Worm (Caenorhabditis elegans) whole organism, L3 larva: ENCODE measurements around the gene C49H3.4.
A peak's percentile ranks its signal among the peaks of the same experiment; 100 is the strongest.

Experiments used
- R02D3.7 ChIP-seq: fragments of 150-350 bp; optimal IDR thresholded peaks from 2 replicates; lab custom pipeline; 2014; ENCODE audit warnings: missing biosample characterization, missing genetic modification characterization
- ZK546.5 ChIP-seq: sonication (generic microtip); optimal IDR thresholded peaks from 2 replicates; lab custom pipeline; 2017; ENCODE audit warnings: missing biosample characterization, missing genetic modification characterization
- aly-2 ChIP-seq: fragments of 150-350 bp; optimal IDR thresholded peaks from 2 replicates; lab custom pipeline; 2014; ENCODE audit warnings: missing biosample characterization, missing genetic modification characterization
- ama-1 ChIP-seq: fragments of 150-350 bp; optimal IDR thresholded peaks from 2 replicates; lab custom pipeline; 2018
- ceh-28 ChIP-seq: fragments of 150-350 bp; optimal IDR thresholded peaks from 2 replicates; lab custom pipeline; 2014; ENCODE audit warnings: missing biosample characterization, missing genetic modification reagents, missing genetic modification characterization
- ceh-82 ChIP-seq: fragments of 150-350 bp; optimal IDR thresholded peaks from 2 replicates; lab custom pipeline; 2014; ENCODE audit warnings: missing biosample characterization, missing genetic modification characterization
- ceh-9 ChIP-seq: sonication (generic microtip); optimal IDR thresholded peaks from 2 replicates; lab custom pipeline; 2018; ENCODE audit warnings: missing biosample characterization, missing genetic modification characterization
- daf-12 ChIP-seq: fragments of 150-350 bp; optimal IDR thresholded peaks from 2 replicates; lab custom pipeline; 2014; ENCODE audit warnings: missing biosample characterization, missing genetic modification reagents, missing genetic modification characterization
- egl-27 ChIP-seq: sonication (generic microtip); optimal IDR thresholded peaks from 4 replicates; lab custom pipeline; 2017; ENCODE audit warnings: missing biosample characterization, missing genetic modification reagents, missing genetic modification characterization
- elt-1 ChIP-seq: fragments of 150-350 bp; optimal IDR thresholded peaks from 2 replicates; lab custom pipeline; 2014; ENCODE audit warnings: missing biosample characterization, missing genetic modification characterization
- elt-2 ChIP-seq: sonication (generic microtip); optimal IDR thresholded peaks from 2 replicates; lab custom pipeline; 2016; ENCODE audit warnings: missing genetic modification reagents, mild to moderate bottlenecking, missing genetic modification characterization, missing compliant biosample characterization
- elt-3 ChIP-seq, 3 experiments: fragments of 150-350 bp in 1 of 3; sonication (generic microtip) in 2 of 3; optimal IDR thresholded peaks; 2 replicates in 2 of 3; 4 replicates in 1 of 3; lab custom pipeline; 2014 to 2017; ENCODE audit warnings: missing biosample characterization in 3 of 3, missing genetic modification characterization in 3 of 3
- eor-1 ChIP-seq, 2 experiments: fragments of 150-350 bp; optimal IDR thresholded peaks; 2 replicates each; lab custom pipeline; 2014 to 2018; ENCODE audit warnings: missing biosample characterization in 2 of 2, missing genetic modification characterization in 2 of 2
- fkh-10 ChIP-seq: sonication (generic microtip); optimal IDR thresholded peaks from 2 replicates; lab custom pipeline; 2017; ENCODE audit warnings: missing biosample characterization, missing genetic modification reagents, missing genetic modification characterization
- fos-1 ChIP-seq: fragments of 150-350 bp; optimal IDR thresholded peaks from 2 replicates; lab custom pipeline; 2014; ENCODE audit warnings: missing biosample characterization, missing genetic modification characterization
- hmg-11 ChIP-seq: sonication (generic microtip); optimal IDR thresholded peaks from 2 replicates; lab custom pipeline; 2016; ENCODE audit warnings: missing genetic modification characterization, missing compliant biosample characterization
- lin-39 ChIP-seq: fragments of 150-350 bp; optimal IDR thresholded peaks from 2 replicates; lab custom pipeline; 2018; ENCODE audit warnings: missing biosample characterization, missing genetic modification reagents, missing genetic modification characterization
- lsy-12 ChIP-seq: sonication (generic microtip); optimal IDR thresholded peaks from 2 replicates; lab custom pipeline; 2016; ENCODE audit warnings: mild to moderate bottlenecking, missing genetic modification characterization, missing compliant biosample characterization
- nfya-1 ChIP-seq: sonication (generic microtip); optimal IDR thresholded peaks from 2 replicates; lab custom pipeline; 2017; ENCODE audit warnings: missing genetic modification characterization, mild to moderate bottlenecking, missing compliant biosample characterization, antibody characterized with exemption, moderate library complexity; ENCODE audit not compliant: insufficient read depth
- nhr-11 ChIP-seq: fragments of 150-350 bp; optimal IDR thresholded peaks from 2 replicates; lab custom pipeline; 2014; ENCODE audit warnings: missing biosample characterization, missing genetic modification characterization
- nhr-12 ChIP-seq: fragments of 150-350 bp; optimal IDR thresholded peaks from 2 replicates; lab custom pipeline; 2014; ENCODE audit warnings: missing biosample characterization, missing genetic modification characterization
- nhr-23 ChIP-seq: fragments of 150-350 bp; optimal IDR thresholded peaks from 2 replicates; lab custom pipeline; 2014; ENCODE audit warnings: missing biosample characterization, missing genetic modification reagents, missing genetic modification characterization
- nhr-237 ChIP-seq: fragments of 150-350 bp; optimal IDR thresholded peaks from 2 replicates; lab custom pipeline; 2014; ENCODE audit warnings: missing biosample characterization, missing genetic modification characterization
- nhr-25 ChIP-seq: sonication (generic microtip); optimal IDR thresholded peaks from 2 replicates; lab custom pipeline; 2017; ENCODE audit warnings: missing biosample characterization, missing genetic modification characterization
- nhr-28 ChIP-seq: fragments of 150-350 bp; optimal IDR thresholded peaks from 2 replicates; lab custom pipeline; 2014; ENCODE audit warnings: missing biosample characterization, missing genetic modification characterization
- nhr-43 ChIP-seq: sonication (generic microtip); optimal IDR thresholded peaks from 2 replicates; lab custom pipeline; 2016; ENCODE audit warnings: mild to moderate bottlenecking, missing genetic modification characterization, missing compliant biosample characterization; ENCODE audit not compliant: poor library complexity, severe bottlenecking
- nhr-67 ChIP-seq: fragments of 150-350 bp; optimal IDR thresholded peaks from 2 replicates; lab custom pipeline; 2014; ENCODE audit warnings: missing biosample characterization, missing genetic modification characterization
- nhr-76 ChIP-seq: fragments of 150-350 bp; sonication (generic microtip); optimal IDR thresholded peaks from 5 replicates; lab custom pipeline; 2014; ENCODE audit warnings: missing biosample characterization, missing genetic modification characterization
- nhr-77 ChIP-seq: fragments of 150-350 bp; optimal IDR thresholded peaks from 2 replicates; lab custom pipeline; 2014; ENCODE audit warnings: missing biosample characterization, missing genetic modification characterization
- pha-4 ChIP-seq: fragments of 150-350 bp; optimal IDR thresholded peaks from 2 replicates; lab custom pipeline; 2014; ENCODE audit warnings: missing biosample characterization, missing genetic modification reagents, missing genetic modification characterization
- pqm-1 ChIP-seq: fragments of 150-350 bp; optimal IDR thresholded peaks from 2 replicates; lab custom pipeline; 2017; ENCODE audit warnings: missing biosample characterization, missing genetic modification characterization, inconsistent platforms
- sea-2 ChIP-seq: fragments of 150-350 bp; sonication (generic microtip); optimal IDR thresholded peaks from 4 replicates; lab custom pipeline; 2014; ENCODE audit warnings: missing biosample characterization, missing genetic modification reagents, missing genetic modification characterization
- skn-1 ChIP-seq: fragments of 150-350 bp; optimal IDR thresholded peaks from 2 replicates; lab custom pipeline; 2014; ENCODE audit warnings: missing biosample characterization, missing genetic modification characterization
- snpc-4 ChIP-seq: fragments of 150-350 bp; optimal IDR thresholded peaks from 2 replicates; lab custom pipeline; 2014; ENCODE audit warnings: missing biosample characterization, missing genetic modification characterization
- tbx-2 ChIP-seq: sonication (generic microtip); optimal IDR thresholded peaks from 2 replicates; lab custom pipeline; 2016; ENCODE audit warnings: mild to moderate bottlenecking, missing genetic modification characterization, missing compliant biosample characterization
- unc-39 ChIP-seq: sonication (generic microtip); optimal IDR thresholded peaks from 4 replicates; lab custom pipeline; 2017; ENCODE audit warnings: missing biosample characterization, missing genetic modification characterization
- ztf-11 ChIP-seq: fragments of 150-350 bp; optimal IDR thresholded peaks from 2 replicates; lab custom pipeline; 2014; ENCODE audit warnings: missing biosample characterization, missing genetic modification characterization
- ztf-4 ChIP-seq: fragments of 150-350 bp; optimal IDR thresholded peaks from 2 replicates; lab custom pipeline; 2014; ENCODE audit warnings: missing biosample characterization, missing genetic modification characterization

Gene C49H3.4

DNA sequence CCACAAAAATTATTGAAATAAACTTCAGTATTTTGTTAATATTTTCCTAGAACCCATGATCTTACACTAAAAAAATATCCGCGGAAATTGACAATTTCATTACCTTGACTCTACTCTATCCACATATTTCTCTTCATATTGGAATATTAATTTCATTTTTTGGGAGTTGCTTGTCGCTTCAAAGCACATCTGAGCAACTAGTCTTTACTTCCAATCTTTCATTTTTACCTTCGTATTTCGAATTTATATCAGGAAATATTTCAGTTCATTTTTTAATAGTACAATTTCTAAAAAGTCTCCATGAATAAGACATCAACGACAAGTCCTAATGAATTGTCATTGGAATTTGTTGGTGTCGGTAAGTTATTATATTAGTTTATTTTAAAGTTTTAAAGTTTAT is 36.1 kb upstream of the C49H3.4 start, which contains the start of gene srt-73:
TSS of gene srt-73 (plus strand) at position 301 of the 400 bp plus-strand sequence.
- no peak for TF ChIP-seq snpc-4 (tag; lab: Kevin White, UChicago)
- no peak for TF ChIP-seq nhr-77 (tag; lab: Kevin White, UChicago)
- TF ChIP-seq nhr-28 = no peak
- TF ChIP-seq elt-2 (tag; lab: Kevin White, UChicago) = no peak
- TF ChIP-seq nhr-76 (tag; lab: Kevin White, UChicago) = no peak
- TF ChIP-seq ama-1 = no peak
- TF ChIP-seq daf-12 (tag; lab: Kevin White, UChicago) = no peak
- no peak for TF ChIP-seq nhr-12 (tag; lab: Kevin White, UChicago)
- no peak for TF ChIP-seq nhr-11 (tag; lab: Kevin White, UChicago)
- TF ChIP-seq nfya-1 = no peak
- no peak for TF ChIP-seq nhr-67 (tag; lab: Kevin White, UChicago)
- no peak for TF ChIP-seq R02D3.7 (tag; lab: Kevin White, UChicago)
- no peak for TF ChIP-seq nhr-23
- no peak for TF ChIP-seq tbx-2
- TF ChIP-seq elt-3 (tag; optimal IDR thresholded peaks at IDR 0.05; lab: Kevin White, UChicago) = no peak

- TF ChIP-seq elt-2 (tag; lab: Kevin White, UChicago) (peak; percentile 55), nhr-12 (tag; lab: Kevin White, UChicago) (no peak), pha-4 (peak; percentile 4)
Measured at ce11 chrIV:7881166-7881565, 33.9 kb upstream of the C49H3.4 start.

DNA sequence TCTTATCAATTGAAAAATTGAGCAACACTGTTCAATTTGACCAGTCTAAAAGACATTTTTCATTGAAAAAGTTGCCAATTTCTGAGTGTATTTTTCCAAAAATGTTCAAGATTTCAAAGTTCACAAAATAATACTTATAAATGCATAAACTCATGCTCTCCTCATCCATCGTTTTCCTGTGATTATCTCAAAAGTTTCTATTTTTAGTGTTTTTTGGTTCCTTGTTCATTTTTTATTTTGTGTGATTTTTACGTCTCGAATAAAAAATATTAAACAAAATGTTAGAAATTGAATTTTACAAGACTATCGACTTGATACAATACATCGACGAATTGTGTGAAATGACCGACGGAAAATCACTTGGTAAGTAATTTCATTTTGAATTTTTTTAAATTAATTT is 33.4 kb upstream of the C49H3.4 start, which contains the start of gene atic-1:
TSS of gene atic-1 (plus strand) at position 301 of the 400 bp plus-strand sequence.
- no peak for TF ChIP-seq ztf-11 (tag; lab: Kevin White, UChicago)
- no peak for TF ChIP-seq fos-1 (tag; lab: Kevin White, UChicago)
- TF ChIP-seq lin-39 (tag; lab: Kevin White, UChicago) = no peak
- TF ChIP-seq nhr-43 (tag; lab: Kevin White, UChicago) = no peak
- TF ChIP-seq egl-27 (tag; lab: Kevin White, UChicago) = no peak
- no peak for TF ChIP-seq elt-1 (tag; lab: Kevin White, UChicago)
- TF ChIP-seq eor-1 (tag; optimal IDR thresholded peaks at IDR 0.05; lab: Kevin White, UChicago) = no peak
- no peak for TF ChIP-seq unc-39
- TF ChIP-seq nhr-237 = no peak
- TF ChIP-seq skn-1 = no peak
- TF ChIP-seq nhr-25 (tag; lab: Kevin White, UChicago) = no peak
- TF ChIP-seq R02D3.7 (tag; lab: Kevin White, UChicago) = no peak

DNA sequence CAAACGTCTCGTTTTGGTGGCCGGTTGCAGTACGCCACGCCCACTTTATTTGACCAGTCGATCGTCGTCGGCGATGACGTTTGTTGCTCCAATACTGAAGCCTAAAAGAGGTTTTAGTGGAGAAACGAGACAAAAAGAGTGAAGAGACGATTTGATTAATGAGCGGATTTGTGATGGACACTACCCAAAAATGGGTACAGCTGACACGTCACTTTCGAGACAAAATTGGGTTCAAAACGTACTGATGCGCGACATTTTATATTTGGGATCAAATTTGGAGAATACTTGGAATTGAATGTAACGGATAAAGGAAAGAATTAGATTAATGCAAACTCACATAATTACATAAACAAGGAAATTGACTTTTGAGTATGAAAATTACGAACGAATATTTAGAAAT is 17.6 kb upstream of the C49H3.4 start, which contains the start of gene ilys-4:
TSS of gene ilys-4 (minus strand) at position 101 of the 400 bp plus-strand sequence.
- TF ChIP-seq R02D3.7 (tag; lab: Kevin White, UChicago) (no peak), lin-39 (tag; lab: Kevin White, UChicago) (peak; percentile 62)

DNA sequence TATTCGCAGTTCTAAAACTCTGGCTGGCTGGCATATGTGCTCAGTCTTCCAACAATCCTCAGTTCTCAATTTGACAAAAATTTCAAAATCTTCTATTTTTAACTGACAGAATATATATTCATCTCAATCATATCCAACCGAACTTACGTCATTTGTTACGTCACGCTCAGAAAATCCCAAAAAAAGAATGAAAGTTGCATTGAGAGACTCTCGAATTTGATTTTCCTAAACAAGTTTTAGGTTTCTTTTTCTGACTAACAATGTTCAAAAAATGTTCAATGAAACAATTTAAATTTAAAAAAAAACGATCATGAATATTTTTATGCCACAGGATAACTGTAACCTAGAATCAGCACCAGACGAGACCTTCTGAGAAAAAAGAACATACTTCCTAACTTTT is 17.1 kb upstream of the C49H3.4 start:
- no peak for TF ChIP-seq ama-1
- TF ChIP-seq fkh-10 (GFP tag; lab: Kevin White, UChicago) = peak; percentile 74
- TF ChIP-seq, all 47 proteins: peak for 1

ce11 chrIV:7898489-7898888 is 16.6 kb upstream of the C49H3.4 start:
- no peak for TF ChIP-seq ceh-9 (tag; lab: Kevin White, UChicago)
- TF ChIP-seq lin-39 (tag; lab: Kevin White, UChicago) = no peak
- no peak for TF ChIP-seq ama-1
- no peak for TF ChIP-seq lsy-12 (tag; lab: Kevin White, UChicago)
- no peak for TF ChIP-seq ztf-4
- TF ChIP-seq nhr-43 (tag; lab: Kevin White, UChicago) = no peak
- no peak for TF ChIP-seq ceh-82 (tag; lab: Kevin White, UChicago)
- no peak for TF ChIP-seq snpc-4 (tag; lab: Kevin White, UChicago)
- no peak for TF ChIP-seq hmg-11 (tag; lab: Kevin White, UChicago)
- TF ChIP-seq eor-1 (tag; optimal IDR thresholded peaks at IDR 0.05; lab: Kevin White, UChicago) = no peak
- TF ChIP-seq pqm-1 = peak; percentile 75
- TF ChIP-seq sea-2 (GFP tag; lab: Kevin White, UChicago) = no peak
- TF ChIP-seq skn-1 = no peak
- peak; percentile 79 for TF ChIP-seq elt-2 (tag; lab: Kevin White, UChicago)
- no peak for TF ChIP-seq aly-2 (tag; lab: Kevin White, UChicago)
- no peak for TF ChIP-seq tbx-2
- no peak for TF ChIP-seq ceh-28 (tag; lab: Kevin White, UChicago)
- no peak for TF ChIP-seq ZK546.5 (tag; lab: Kevin White, UChicago)
- TF ChIP-seq nhr-11 (tag; lab: Kevin White, UChicago) = no peak
- no peak for TF ChIP-seq nhr-77 (tag; lab: Kevin White, UChicago)
- peak; percentile 42 for TF ChIP-seq pha-4
